Fruit fly (Drosophila melanogaster) whole organism, embryonic: ENCODE measurements around the gene CG12177.

Experiments used
- CG11085 ChIP-seq: fragments of 200-800 bp; sonication (Bioruptor generic); IDR thresholded peaks from 2 replicates; pipeline ENCODE4 v1.3.6; 2022; ENCODE audit warnings: missing biosample characterization, missing genetic modification characterization
- CG12299 ChIP-seq: fragments of 200-800 bp; sonication (Bioruptor generic); optimal IDR thresholded peaks from 2 replicates; lab custom pipeline; 2018; ENCODE audit warnings: missing biosample characterization, mild to moderate bottlenecking, missing genetic modification characterization
- CG4404 ChIP-seq: fragments of 200-800 bp; sonication (Bioruptor generic); IDR thresholded peaks from 2 replicates; pipeline ENCODE4 v1.3.6; 2022; ENCODE audit warnings: missing biosample characterization, missing genetic modification characterization
- CG8765 ChIP-seq: fragments of 200-800 bp; sonication (Bioruptor generic); IDR thresholded peaks from 2 replicates; pipeline ENCODE4 v1.3.6; 2022; ENCODE audit warnings: missing biosample characterization, missing genetic modification characterization
- CG8924 ChIP-seq: fragments of 200-800 bp; optimal IDR thresholded peaks from 3 replicates; lab custom pipeline; 2019; ENCODE audit warnings: missing biosample characterization, mild to moderate bottlenecking, missing genetic modification characterization, moderate library complexity
- CTCF ChIP-seq: fragments of 200-800 bp; sonication (Bioruptor generic); optimal IDR thresholded peaks from 2 replicates; lab custom pipeline; 2017; ENCODE audit warnings: missing biosample characterization, mild to moderate bottlenecking, missing genetic modification characterization, moderate library complexity
- Doc3 ChIP-seq: fragments of 200-800 bp; sonication (Bioruptor generic); IDR thresholded peaks from 3 replicates; pipeline ENCODE4 v1.3.6; 2022; ENCODE audit warnings: missing biosample characterization, missing genetic modification characterization; ENCODE audit not compliant: partially characterized antibody
- Trl ChIP-seq, 3 experiments: fragments of >200 bp in 2 of 3; fragments of 200-800 bp in 1 of 3; sonication (Bioruptor generic) in 1 of 3; optimal IDR thresholded peaks; 2 replicates in 1 of 3; 3 replicates in 2 of 3; lab custom pipeline; 2016 to 2017; ENCODE audit warnings: missing biosample characterization in 1 of 3, missing genetic modification characterization in 1 of 3
- nom ChIP-seq: fragments of 200-800 bp; sonication (Bioruptor generic); optimal IDR thresholded peaks from 2 replicates; lab custom pipeline; 2017; ENCODE audit warnings: missing biosample characterization, missing genetic modification characterization, mild to moderate bottlenecking, moderate library complexity, missing genetic modification reagents

- TF ChIP-seq CG4404 (no peak), Doc3 (GFP tag; lab: Robert Waterston, UW) (no peak), CG12299 (no peak), CTCF (no peak), CG8924 (tag; lab: Kevin White, UChicago) (no peak), Trl (optimal IDR thresholded peaks at IDR 0.05; lab: Kevin White, UChicago) (no peak), Trl (GFP tag; optimal IDR thresholded peaks at IDR 0.05; lab: Kevin White, UChicago) (no peak), CG11085 (GFP tag; lab: Robert Waterston, UW) (no peak), nom (GFP tag; lab: Kevin White, UChicago) (no peak), CG8765 (0 out of 2 replicates have a peak, but pooled peaks have one; percentile 15)
Observed at dm6 chrX:13630290-13630900, 49.9 kb downstream of the CG12177 start.
